Worm (Caenorhabditis elegans) whole organism, L4/young adult: ENCODE data around the gene magu-1.

Experiments
- W03F9.2 ChIP-seq: fragments of 150-350 bp; optimal IDR thresholded peaks from 2 replicates; lab custom pipeline; 2014; ENCODE audit warnings: missing biosample characterization, missing genetic modification characterization
- dao-5 ChIP-seq: sonication (generic microtip); optimal IDR thresholded peaks from 2 replicates; lab custom pipeline; 2016; ENCODE audit warnings: missing genotype, missing genetic modification characterization, moderate library complexity, missing compliant biosample characterization
- him-1 ChIP-seq: sonication (generic microtip); optimal IDR thresholded peaks from 2 replicates; lab custom pipeline; 2016; ENCODE audit warnings: missing genotype, missing genetic modification reagents, missing genetic modification characterization, missing compliant biosample characterization

ce11 chrIII:418649-419048, 52.9 kb downstream of the magu-1 start, which contains the start of gene stim-1:
- TF ChIP-seq him-1 (tag; lab: Kevin White, UChicago) (no peak), dao-5 (no peak), W03F9.2 (tag; lab: Kevin White, UChicago) (no peak)
